Worm (Caenorhabditis elegans) whole organism, young adult: ENCODE measurements around the gene B0416.11.

Experiments
- snpc-4 ChIP-seq, 5 experiments: fragments of 150-350 bp in 1 of 5; sonication (generic microtip) in 4 of 5; optimal IDR thresholded peaks; 2 replicates each; lab custom pipeline; 2014 to 2018; ENCODE audit warnings: missing genetic modification characterization in 5 of 5, missing biosample characterization in 3 of 5, antibody characterized with exemption in 2 of 5, mild to moderate bottlenecking in 2 of 5, missing compliant biosample characterization in 2 of 5, missing genotype in 2 of 5, moderate library complexity in 2 of 5, missing genetic modification reagents in 1 of 5
- ztf-26 ChIP-seq: sonication (generic microtip); optimal IDR thresholded peaks from 2 replicates; lab custom pipeline; 2017; ENCODE audit warnings: missing genetic modification characterization, missing compliant biosample characterization

- TF ChIP-seq ztf-26 (no peak), snpc-4 (GFP tag; optimal IDR thresholded peaks at IDR 0.05; lab: Kevin White, UChicago) (peak; percentile 76), snpc-4 (tag; optimal IDR thresholded peaks at IDR 0.05; lab: Kevin White, UChicago) (peak in 3 of 4 experiments; percentile 25 to 70 (median 47))
Measured at ce11 chrX:9237708-9238107, 45.2 kb downstream of the B0416.11 start.
